Worm (Caenorhabditis elegans): ENCODE measurements around the gene cpin-1.
A peak's percentile ranks its signal among the peaks of the same experiment; 100 is the strongest.

The cpin-1 gene

DNA sequence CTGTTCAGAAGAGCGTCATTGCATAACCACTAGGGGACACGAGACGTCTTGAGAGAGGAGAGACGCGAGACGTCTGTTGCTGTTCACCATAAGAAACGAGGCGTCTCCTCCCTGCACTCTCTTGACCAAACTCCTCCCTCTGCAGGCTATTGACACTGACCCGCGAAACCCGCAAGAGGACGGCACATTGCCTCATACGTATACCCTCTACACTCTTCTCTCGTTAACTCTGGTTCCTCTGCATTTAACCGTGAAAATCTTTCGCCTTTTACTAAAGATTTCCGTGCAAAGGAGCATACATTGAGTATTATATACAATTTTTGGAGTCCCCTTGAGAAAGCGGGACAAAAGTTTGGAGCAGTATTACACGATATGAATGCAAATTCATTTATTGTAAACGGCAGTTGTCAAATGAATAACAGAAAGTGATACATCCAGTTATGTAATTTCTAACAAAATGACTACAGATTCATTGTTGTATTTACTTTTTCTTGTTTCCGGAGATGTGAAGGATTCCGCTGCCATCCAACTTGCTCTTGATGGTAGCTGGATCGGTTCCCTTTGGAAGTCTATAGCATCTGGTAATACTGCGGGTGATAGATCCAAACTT is 6.0 kb upstream of the cpin-1 start (continued):
- TF ChIP-seq tbx-2 (tag; optimal IDR thresholded peaks at IDR 0.05) (peak; percentile 95), ets-5 (GFP tag; IDR thresholded peaks at IDR 0.05) (no peak), elt-2 (tag; optimal IDR thresholded peaks at IDR 0.05) (peak; percentile 84), nhr-47 (tag; optimal IDR thresholded peaks at IDR 0.05) (peak; percentile 97), hlh-4 (tag; optimal IDR thresholded peaks at IDR 0.05) (no peak), nhr-84 (tag; optimal IDR thresholded peaks at IDR 0.05) (no peak), mdl-1 (tag; optimal IDR thresholded peaks at IDR 0.05) (peak in 1 of 2 experiments; percentile 91), ceh-63 (GFP tag; optimal IDR thresholded peaks at IDR 0.05) (no peak), alr-1 (tag; optimal IDR thresholded peaks at IDR 0.05; ENCODE audit: borderline replicate concordance) (no peak), fkh-10 (GFP tag; optimal IDR thresholded peaks at IDR 0.05) (peak; percentile 87), nhr-77 (tag; optimal IDR thresholded peaks at IDR 0.05) (peak; percentile 96), fkh-4 (tag; optimal IDR thresholded peaks at IDR 0.05; ENCODE audit: borderline replicate concordance) (peak; percentile 52), grh-1 (GFP tag; IDR thresholded peaks at IDR 0.05) (peak; percentile 73), nhr-237 (tag; optimal IDR thresholded peaks at IDR 0.05) (peak; percentile 87), ceh-82 (tag; optimal IDR thresholded peaks at IDR 0.05) (peak; percentile 74 to 87 (median 85)), nhr-90 (tag; optimal IDR thresholded peaks at IDR 0.05; ENCODE audit: poor library complexity) (peak; percentile 96), tlp-1 (tag; optimal IDR thresholded peaks at IDR 0.05) (no peak), sptf-1 (tag; optimal IDR thresholded peaks at IDR 0.05) (no peak), zag-1 (tag; optimal IDR thresholded peaks at IDR 0.05) (peak; percentile 61), aha-1 (tag; optimal IDR thresholded peaks at IDR 0.05) (peak; percentile 22), unc-86 (tag; optimal IDR thresholded peaks at IDR 0.05) (peak; percentile 93), efl-1 (optimal IDR thresholded peaks at IDR 0.05) (peak; percentile 83 to 84), efl-1 (GFP tag; optimal IDR thresholded peaks at IDR 0.05 in 1 of 2) (peak; percentile 70 to 97), mab-9 (GFP tag; IDR thresholded peaks at IDR 0.05) (peak; percentile 88), blmp-1 (tag; optimal IDR thresholded peaks at IDR 0.05) (peak; percentile 62), unc-130 (tag; optimal IDR thresholded peaks at IDR 0.05) (peak; percentile 76), nhr-71 (tag; optimal IDR thresholded peaks at IDR 0.05) (peak; percentile 97), C16A3.4 (tag; optimal IDR thresholded peaks at IDR 0.05) (peak; percentile 92), ztf-11 (tag; optimal IDR thresholded peaks at IDR 0.05) (peak in 1 of 2 experiments; percentile 89), hlh-17 (GFP tag; optimal IDR thresholded peaks at IDR 0.05; ENCODE audit: borderline replicate concordance) (peak; percentile 57), lsy-2 (tag; optimal IDR thresholded peaks at IDR 0.05) (peak; percentile 87 to 90), unc-98 (GFP tag; IDR thresholded peaks at IDR 0.05) (0 out of 2 replicates have a peak, but pooled peaks have one; percentile 19), jun-1 (tag; optimal IDR thresholded peaks at IDR 0.05) (peak; percentile 95), zip-4 (GFP tag; optimal IDR thresholded peaks at IDR 0.05) (peak; percentile 79), Y116A8C.19 (tag; optimal IDR thresholded peaks at IDR 0.05; ENCODE audit: borderline replicate concordance) (no peak), nhr-28 (tag; optimal IDR thresholded peaks at IDR 0.05) (no peak), mef-2 (tag; optimal IDR thresholded peaks at IDR 0.05) (peak; percentile 47), egl-13 (tag; optimal IDR thresholded peaks at IDR 0.05) (peak; percentile 93), vab-15 (tag; optimal IDR thresholded peaks at IDR 0.05) (peak; percentile 48), pag-3 (tag; optimal IDR thresholded peaks at IDR 0.05; ENCODE audit: borderline replicate concordance, insufficient read depth) (no peak), nhr-76 (tag; optimal IDR thresholded peaks at IDR 0.05) (peak; percentile 25), rnt-1 (tag; optimal IDR thresholded peaks at IDR 0.05) (peak; percentile 94)

DNA sequence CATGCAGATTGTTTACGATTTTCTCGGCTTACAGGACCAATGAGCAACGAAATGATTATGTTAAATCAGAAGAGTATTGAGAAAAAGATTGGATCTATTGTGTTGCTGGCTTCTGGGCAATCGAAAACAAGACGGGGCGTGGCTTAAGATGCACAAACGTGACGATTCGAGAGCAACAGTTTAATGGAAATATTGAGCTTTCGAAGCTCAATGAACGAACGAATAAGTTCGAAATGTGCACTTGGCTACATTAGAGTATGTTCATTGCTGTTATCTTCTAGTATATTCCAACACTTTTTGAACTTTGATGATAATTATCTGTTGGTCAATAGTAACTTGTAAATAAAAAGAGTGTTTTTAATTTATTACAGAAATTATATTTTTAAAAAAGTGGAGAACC is 5.1 kb upstream of the cpin-1 start, which contains the start of gene hsp-12.3:
hsp-12.3 (minus strand) TSS at position 101 of the 400 bp plus-strand sequence.
- no peak for TF ChIP-seq F16B12.6 (tag; optimal IDR thresholded peaks at IDR 0.05)
- TF ChIP-seq sox-4 (tag; optimal IDR thresholded peaks at IDR 0.05): no peak
- TF ChIP-seq efl-3 (GFP tag; optimal IDR thresholded peaks at IDR 0.05): no peak
- no peak for TF ChIP-seq zag-1 (tag; optimal IDR thresholded peaks at IDR 0.05)
- TF ChIP-seq elt-3 (tag; optimal IDR thresholded peaks at IDR 0.05): no peak
- TF ChIP-seq alr-1 (tag; optimal IDR thresholded peaks at IDR 0.05; ENCODE audit: borderline replicate concordance): no peak
- no peak for TF ChIP-seq zip-4 (GFP tag; optimal IDR thresholded peaks at IDR 0.05)
- TF ChIP-seq blmp-1 (tag; optimal IDR thresholded peaks at IDR 0.05): no peak
- TF ChIP-seq mab-9 (GFP tag; IDR thresholded peaks at IDR 0.05): no peak
- no peak for TF ChIP-seq ceh-63 (GFP tag; optimal IDR thresholded peaks at IDR 0.05)

Measured in whole organism, L1 larva.